Fruit fly (Drosophila melanogaster) whole organism, embryonic: ENCODE measurements around the gene CG10068.

Experiments used
- B-H1 ChIP-seq: fragments of 200-800 bp; sonication (Bioruptor generic); IDR thresholded peaks from 3 replicates; pipeline ENCODE4 v1.3.6; 2022; ENCODE audit warnings: missing biosample characterization, missing genetic modification characterization
- CG10267 ChIP-seq: fragments of 200-800 bp; sonication (Bioruptor generic); optimal IDR thresholded peaks from 2 replicates; lab custom pipeline; 2018; ENCODE audit warnings: missing biosample characterization, mild to moderate bottlenecking, missing genetic modification characterization, moderate library complexity
- CG11093 ChIP-seq: fragments of 200-800 bp; sonication (Bioruptor generic); IDR thresholded peaks from 3 replicates; pipeline ENCODE4 v1.3.6; 2022; ENCODE audit warnings: missing biosample characterization, missing genetic modification characterization
- CG12659 ChIP-seq: fragments of 200-800 bp; sonication (Bioruptor generic); optimal IDR thresholded peaks from 3 replicates; lab custom pipeline; 2017; ENCODE audit warnings: mild to moderate bottlenecking, missing biosample characterization, missing genetic modification reagents, missing genetic modification characterization
- CG14710 ChIP-seq: fragments of 200-800 bp; sonication (Bioruptor generic); optimal IDR thresholded peaks from 3 replicates; lab custom pipeline; 2019; ENCODE audit warnings: missing biosample characterization, mild to moderate bottlenecking, missing genetic modification characterization, moderate library complexity
- CG17186 ChIP-seq: fragments of 200-800 bp; sonication (Bioruptor generic); optimal IDR thresholded peaks from 3 replicates; lab custom pipeline; 2017; ENCODE audit warnings: missing biosample characterization, missing genetic modification reagents, missing genetic modification characterization
- CG2889 ChIP-seq: fragments of 200-800 bp; sonication (Bioruptor generic); IDR thresholded peaks from 3 replicates; pipeline ENCODE4 v1.3.6; 2022; ENCODE audit warnings: missing biosample characterization, missing genetic modification characterization
- CG3163 ChIP-seq: fragments of 200-800 bp; sonication (Bioruptor generic); optimal IDR thresholded peaks from 3 replicates; lab custom pipeline; 2016; ENCODE audit warnings: missing biosample characterization, missing genetic modification characterization
- CG32767 ChIP-seq: fragments of 200-800 bp; sonication (Bioruptor generic); IDR thresholded peaks from 2 replicates; pipeline ENCODE4 v1.3.6; 2022; ENCODE audit warnings: missing biosample characterization, missing genetic modification characterization
- CG33213 ChIP-seq: fragments of 200-800 bp; sonication (Bioruptor generic); optimal IDR thresholded peaks from 3 replicates; lab custom pipeline; 2016; ENCODE audit warnings: missing biosample characterization, missing genetic modification characterization
- CG3847 ChIP-seq: fragments of 200-800 bp; sonication (Bioruptor generic); IDR thresholded peaks from 2 replicates; pipeline ENCODE4 v1.3.6; 2022; ENCODE audit warnings: missing biosample characterization, missing genetic modification characterization
- CG6791 ChIP-seq: fragments of 200-800 bp; sonication (Bioruptor generic); IDR thresholded peaks from 3 replicates; pipeline ENCODE4 v1.3.6; 2022; ENCODE audit warnings: missing biosample characterization, missing genetic modification characterization; ENCODE audit not compliant: partially characterized antibody
- CG6854 ChIP-seq: fragments of 200-800 bp; sonication (Bioruptor generic); optimal IDR thresholded peaks from 3 replicates; lab custom pipeline; 2017; ENCODE audit warnings: missing biosample characterization, mild to moderate bottlenecking, missing genetic modification characterization
- CG7271 ChIP-seq: fragments of 200-800 bp; sonication (Bioruptor generic); optimal IDR thresholded peaks from 2 replicates; lab custom pipeline; 2018; ENCODE audit warnings: missing biosample characterization, mild to moderate bottlenecking, missing genetic modification characterization, moderate library complexity
- CG7372 ChIP-seq: fragments of 200-800 bp; sonication (Bioruptor generic); IDR thresholded peaks from 2 replicates; pipeline ENCODE4 v1.3.6; 2022; ENCODE audit warnings: missing biosample characterization, missing genetic modification characterization
- CG8478 ChIP-seq: fragments of >200 bp; optimal IDR thresholded peaks from 2 replicates; lab custom pipeline; 2018
- CG9932 ChIP-seq: fragments of 200-800 bp; sonication (Bioruptor generic); IDR thresholded peaks from 2 replicates; pipeline ENCODE4 v1.3.6; 2022; ENCODE audit warnings: missing biosample characterization, missing genetic modification characterization
- CTCF ChIP-seq: fragments of 200-800 bp; sonication (Bioruptor generic); optimal IDR thresholded peaks from 2 replicates; lab custom pipeline; 2017; ENCODE audit warnings: missing biosample characterization, mild to moderate bottlenecking, missing genetic modification characterization, moderate library complexity
- Ets97D ChIP-seq: fragments of 200-800 bp; sonication (Bioruptor generic); optimal IDR thresholded peaks from 3 replicates; lab custom pipeline; 2016; ENCODE audit warnings: missing biosample characterization, missing genetic modification characterization
- Fer2 ChIP-seq: fragments of 200-800 bp; sonication (Bioruptor generic); optimal IDR thresholded peaks from 2 replicates; lab custom pipeline; 2018; ENCODE audit warnings: missing biosample characterization, mild to moderate bottlenecking, missing genetic modification characterization, moderate library complexity
- Gsc ChIP-seq: fragments of 200-800 bp; sonication (Bioruptor generic); IDR thresholded peaks from 2 replicates; pipeline ENCODE4 v1.3.6; 2022; ENCODE audit warnings: missing biosample characterization, missing genetic modification characterization
- HLHmδ ChIP-seq: fragments of 200-800 bp; sonication (Bioruptor generic); optimal IDR thresholded peaks from 2 replicates; lab custom pipeline; 2018; ENCODE audit warnings: missing biosample characterization, mild to moderate bottlenecking, missing genetic modification characterization, moderate library complexity
- Hey ChIP-seq: fragments of 200-800 bp; sonication (Bioruptor generic); optimal IDR thresholded peaks from 3 replicates; lab custom pipeline; 2018; ENCODE audit warnings: missing biosample characterization, mild to moderate bottlenecking, missing genetic modification characterization
- HmgD ChIP-seq: fragments of 200-800 bp; sonication (Bioruptor generic); optimal IDR thresholded peaks from 3 replicates; lab custom pipeline; 2016; ENCODE audit warnings: missing biosample characterization, missing genetic modification characterization
- HmgZ ChIP-seq: fragments of 200-800 bp; sonication (Bioruptor generic); optimal IDR thresholded peaks from 2 replicates; lab custom pipeline; 2018; ENCODE audit warnings: missing biosample characterization, mild to moderate bottlenecking, missing genetic modification characterization
- Mes4 ChIP-seq: fragments of 200-800 bp; sonication (Bioruptor generic); optimal IDR thresholded peaks from 2 replicates; lab custom pipeline; 2016; ENCODE audit warnings: missing biosample characterization, missing genetic modification characterization
- NC2α ChIP-seq: fragments of 200-800 bp; sonication (Bioruptor generic); optimal IDR thresholded peaks from 2 replicates; lab custom pipeline; 2016; ENCODE audit warnings: missing biosample characterization, missing genetic modification characterization
- Ptx1 ChIP-seq: fragments of 200-800 bp; sonication (Bioruptor generic); IDR thresholded peaks from 2 replicates; pipeline ENCODE4 v1.3.6; 2022; ENCODE audit warnings: missing biosample characterization, missing genetic modification characterization
- Side ChIP-seq: fragments of 200-800 bp; sonication (Bioruptor generic); optimal IDR thresholded peaks from 2 replicates; lab custom pipeline; 2016; ENCODE audit warnings: missing biosample characterization, missing genetic modification characterization
- TFAM ChIP-seq: fragments of 200-800 bp; sonication (Bioruptor generic); optimal IDR thresholded peaks from 2 replicates; lab custom pipeline; 2017; ENCODE audit warnings: missing biosample characterization, missing genetic modification characterization, inconsistent platforms
- ab ChIP-seq: fragments of 200-800 bp; sonication (Bioruptor generic); optimal IDR thresholded peaks from 2 replicates; lab custom pipeline; 2016; ENCODE audit warnings: missing biosample characterization, missing genetic modification characterization
- aop ChIP-seq: fragments of 200-800 bp; sonication (Bioruptor generic); IDR thresholded peaks from 2 replicates; pipeline ENCODE4 v1.3.6; 2022; ENCODE audit warnings: missing biosample characterization, missing genetic modification characterization
- chinmo ChIP-seq: fragments of 200-800 bp; sonication (Bioruptor generic); IDR thresholded peaks from 4 replicates; pipeline ENCODE4 v1.3.6; 2022; ENCODE audit warnings: missing biosample characterization, missing genetic modification characterization; ENCODE audit not compliant: partially characterized antibody
- chm ChIP-seq: fragments of 200-800 bp; sonication (Bioruptor generic); IDR thresholded peaks from 2 replicates; pipeline ENCODE4 v1.3.6; 2022; ENCODE audit warnings: missing biosample characterization, missing genetic modification characterization
- crp ChIP-seq, 2 experiments: fragments of 200-800 bp; sonication (Bioruptor generic); optimal IDR thresholded peaks; 2 replicates in 1 of 2; 3 replicates in 1 of 2; lab custom pipeline; 2017; ENCODE audit warnings: missing biosample characterization in 2 of 2, missing genetic modification characterization in 2 of 2, mild to moderate bottlenecking in 1 of 2, moderate library complexity in 1 of 2
- cwo ChIP-seq: fragments of 200-800 bp; sonication (Bioruptor generic); optimal IDR thresholded peaks from 3 replicates; lab custom pipeline; 2017; ENCODE audit warnings: missing biosample characterization, missing genetic modification characterization, mild to moderate bottlenecking, moderate library complexity, missing genetic modification reagents
- emc ChIP-seq: fragments of 200-800 bp; sonication (Bioruptor generic); optimal IDR thresholded peaks from 2 replicates; lab custom pipeline; 2016; ENCODE audit warnings: missing biosample characterization, missing genetic modification characterization
- ems ChIP-seq: fragments of 200-800 bp; sonication (Bioruptor generic); optimal IDR thresholded peaks from 3 replicates; lab custom pipeline; 2016; ENCODE audit warnings: missing biosample characterization, missing genetic modification characterization
- en ChIP-seq: fragments of 200-800 bp; sonication (Bioruptor generic); optimal IDR thresholded peaks from 2 replicates; lab custom pipeline; 2016; ENCODE audit warnings: missing biosample characterization, missing genetic modification characterization
- esg ChIP-seq: fragments of 200-800 bp; sonication (Bioruptor generic); conservative IDR thresholded peaks from 2 replicates; pipeline ENCODE4 v1.3.6; 2022; ENCODE audit warnings: missing biosample characterization, missing genetic modification characterization
- eyg ChIP-seq: fragments of 200-800 bp; sonication (Bioruptor generic); optimal IDR thresholded peaks from 3 replicates; lab custom pipeline; 2016; ENCODE audit warnings: missing biosample characterization, missing genetic modification characterization
- grn ChIP-seq: fragments of 200-800 bp; sonication (Bioruptor generic); optimal IDR thresholded peaks from 3 replicates; lab custom pipeline; 2017; ENCODE audit warnings: missing biosample characterization, missing genetic modification characterization
- jing ChIP-seq: fragments of 200-800 bp; sonication (Bioruptor generic); optimal IDR thresholded peaks from 2 replicates; lab custom pipeline; 2018; ENCODE audit warnings: missing biosample characterization, mild to moderate bottlenecking, missing genetic modification characterization
- kah ChIP-seq: fragments of 200-800 bp; sonication (Bioruptor generic); optimal IDR thresholded peaks from 2 replicates; lab custom pipeline; 2018; ENCODE audit warnings: missing biosample characterization, mild to moderate bottlenecking, missing genetic modification characterization
- nau ChIP-seq: fragments of 200-800 bp; sonication (Bioruptor generic); optimal IDR thresholded peaks from 3 replicates; lab custom pipeline; 2017; ENCODE audit warnings: missing biosample characterization, mild to moderate bottlenecking, missing genetic modification characterization, missing genetic modification reagents
- oc ChIP-seq: fragments of 200-800 bp; sonication (Bioruptor generic); optimal IDR thresholded peaks from 2 replicates; lab custom pipeline; 2018; ENCODE audit warnings: missing biosample characterization, mild to moderate bottlenecking, missing genetic modification characterization, moderate library complexity
- prd ChIP-seq, 3 experiments: fragments of >200 bp in 2 of 3; fragments of 200-800 bp in 1 of 3; sonication (Bioruptor generic) in 1 of 3; optimal IDR thresholded peaks in 2 of 3; IDR thresholded peaks in 1 of 3; 2 replicates in 2 of 3; 3 replicates in 1 of 3; pipeline versions ENCODE4 v1.3.6 to Lab custom; 2017 to 2022; ENCODE audit warnings: missing biosample characterization in 1 of 3, missing genetic modification characterization in 1 of 3
- shn ChIP-seq: fragments of 200-800 bp; sonication (Bioruptor generic); optimal IDR thresholded peaks from 3 replicates; lab custom pipeline; 2016; ENCODE audit warnings: missing biosample characterization, missing genetic modification characterization
- sob ChIP-seq: fragments of 200-800 bp; sonication (Bioruptor generic); IDR thresholded peaks from 2 replicates; pipeline ENCODE4 v1.3.6; 2022; ENCODE audit warnings: missing biosample characterization, missing genetic modification characterization
- trem ChIP-seq: fragments of 200-800 bp; optimal IDR thresholded peaks from 3 replicates; lab custom pipeline; 2019; ENCODE audit warnings: missing biosample characterization, mild to moderate bottlenecking, missing genetic modification characterization, moderate library complexity

CG10068 gene

dm6 chr3R:7162356-7163289, 34.8 kb upstream of the CG10068 start, which contains the start of gene sas (continued):
- TF ChIP-seq grn (GFP tag; lab: Kevin White, UChicago) (no peak), CG2889 (GFP tag; lab: Robert Waterston, UW) (no peak), Side (GFP tag; lab: Kevin White, UChicago) (no peak), jing (GFP tag; lab: Kevin White, UChicago) (no peak), CG6854 (no peak), Mes4 (no peak), Hey (tag; lab: Kevin White, UChicago) (no peak), B-H1 (GFP tag; lab: Robert Waterston, UW) (no peak), CTCF (GFP tag; lab: Kevin White, UChicago) (no peak), CG32767 (GFP tag; lab: Robert Waterston, UW) (no peak), HmgZ (no peak), NC2α (GFP tag; lab: Kevin White, UChicago) (no peak), CG17186 (no peak), chm (GFP tag; lab: Robert Waterston, UW) (peak; percentile 47), HLHmδ (GFP tag; lab: Kevin White, UChicago) (no peak), CG11093 (GFP tag; lab: Robert Waterston, UW) (no peak), CG3847 (GFP tag; lab: Robert Waterston, UW) (no peak), ems (GFP tag; lab: Kevin White, UChicago) (no peak), CG7271 (tag; lab: Kevin White, UChicago) (no peak), Ptx1 (GFP tag; lab: Robert Waterston, UW) (no peak), Ets97D (GFP tag; lab: Kevin White, UChicago) (no peak), en (GFP tag; lab: Kevin White, UChicago) (no peak), sob (GFP tag; lab: Robert Waterston, UW) (no peak), CG12659 (no peak), CG7372 (GFP tag; lab: Robert Waterston, UW) (no peak), CG3163 (no peak), crp (GFP tag; optimal IDR thresholded peaks at IDR 0.05; lab: Kevin White, UChicago) (peak in 1 of 2 experiments; percentile 27), ab (GFP tag; lab: Kevin White, UChicago) (no peak), kah (GFP tag; lab: Kevin White, UChicago) (no peak), Gsc (no peak), aop (GFP tag; lab: Robert Waterston, UW) (no peak), cwo (no peak), HmgD (no peak), CG33213 (GFP tag; lab: Kevin White, UChicago) (no peak), chinmo (peak; percentile 93), CG10267 (no peak), esg (GFP tag; lab: Robert Waterston, UW) (no peak), Fer2 (tag; lab: Kevin White, UChicago) (no peak), CG14710 (tag; lab: Kevin White, UChicago) (no peak), trem (no peak), prd (optimal IDR thresholded peaks at IDR 0.05; lab: Kevin White, UChicago) (no peak), prd (GFP tag; IDR thresholded peaks at IDR 0.05; lab: Robert Waterston, UW) (no peak), emc (GFP tag; lab: Kevin White, UChicago) (no peak), CG6791 (GFP tag; lab: Robert Waterston, UW) (0 out of 3 replicates have a peak, but pooled peaks have one; percentile 0), CG8478 (no peak), shn (GFP tag; lab: Kevin White, UChicago) (no peak), eyg (GFP tag; lab: Kevin White, UChicago) (no peak), oc (peak; percentile 55), CG9932 (GFP tag; lab: Robert Waterston, UW) (no peak), nau (GFP tag; lab: Kevin White, UChicago) (no peak), TFAM (GFP tag; lab: Kevin White, UChicago) (no peak)
